Fruit fly (Drosophila melanogaster): ENCODE results near the gene Prestin.

The Prestin gene

dm6 chr3L:17904593-17904992, 3.0 kb downstream of the Prestin start (continued):
- TF ChIP-seq MESR4 (GFP tag; optimal IDR thresholded peaks at IDR 0.05) (no peak), CG8089 (GFP tag; optimal IDR thresholded peaks at IDR 0.05) (no peak), CG3847 (GFP tag; IDR thresholded peaks at IDR 0.05) (no peak), HHEX (GFP tag; optimal IDR thresholded peaks at IDR 0.05) (no peak), nmo (GFP tag; optimal IDR thresholded peaks at IDR 0.05) (no peak), sna (GFP tag; IDR thresholded peaks at IDR 0.05; ENCODE audit: partially characterized antibody) (no peak), CG4854 (GFP tag; optimal IDR thresholded peaks at IDR 0.05) (no peak), repo (GFP tag; optimal IDR thresholded peaks at IDR 0.05) (no peak), tgo (GFP tag; IDR thresholded peaks at IDR 0.05) (no peak), Med (GFP tag) (peak; percentile 69), slou (GFP tag; optimal IDR thresholded peaks at IDR 0.05) (no peak), seq (GFP tag; IDR thresholded peaks at IDR 0.05) (no peak), dmrt11E (tag; optimal IDR thresholded peaks at IDR 0.05) (no peak), Fer2 (tag; optimal IDR thresholded peaks at IDR 0.05) (no peak), CG10209 (GFP tag; optimal IDR thresholded peaks at IDR 0.05) (peak; percentile 0), vvl (GFP tag; IDR thresholded peaks at IDR 0.05) (no peak), CG18599 (GFP tag; optimal IDR thresholded peaks at IDR 0.05) (no peak), Dp (GFP tag; optimal IDR thresholded peaks at IDR 0.05) (no peak), CG8388 (GFP tag; optimal IDR thresholded peaks at IDR 0.05) (no peak), Hr78 (GFP tag; optimal IDR thresholded peaks at IDR 0.05) (peak in 1 of 2 experiments; percentile 30), h (optimal IDR thresholded peaks at IDR 0.05) (no peak), zf30C (GFP tag; optimal IDR thresholded peaks at IDR 0.05) (no peak), H15 (GFP tag; IDR thresholded peaks at IDR 0.05) (0 out of 3 replicates have a peak, but pooled peaks have one; percentile 16), CTCF (GFP tag; optimal IDR thresholded peaks at IDR 0.05) (no peak), CG3407 (GFP tag; optimal IDR thresholded peaks at IDR 0.05) (no peak), CG10147 (GFP tag; optimal IDR thresholded peaks at IDR 0.05) (no peak), CG18764 (GFP tag; optimal IDR thresholded peaks at IDR 0.05) (no peak), CG5180 (GFP tag; optimal IDR thresholded peaks at IDR 0.05) (no peak), CG31388 (GFP tag; optimal IDR thresholded peaks at IDR 0.05) (no peak), lab (GFP tag; optimal IDR thresholded peaks at IDR 0.05) (peak; percentile 8), CG4707 (GFP tag; optimal IDR thresholded peaks at IDR 0.05) (no peak), gt (GFP tag; IDR thresholded peaks at IDR 0.05) (no peak), CG8290 (GFP tag; optimal IDR thresholded peaks at IDR 0.05) (no peak), CG8290 (tag; optimal IDR thresholded peaks at IDR 0.05) (peak in 1 of 2 experiments; percentile 41), ATbp (GFP tag; optimal IDR thresholded peaks at IDR 0.05) (no peak), mirr (GFP tag; optimal IDR thresholded peaks at IDR 0.05) (peak; percentile 61), salm (tag; optimal IDR thresholded peaks at IDR 0.05) (no peak), CG11560 (tag; IDR thresholded peaks at IDR 0.05) (no peak), Mrtf (GFP tag; IDR thresholded peaks at IDR 0.05) (no peak), lov (optimal IDR thresholded peaks at IDR 0.05) (no peak), lov (GFP tag; IDR thresholded peaks at IDR 0.05) (0 out of 3 replicates have a peak, but pooled peaks have one; percentile 33), wdn (GFP tag; IDR thresholded peaks at IDR 0.05) (no peak), CG12236 (GFP tag; optimal IDR thresholded peaks at IDR 0.05) (no peak), fd3F (GFP tag; optimal IDR thresholded peaks at IDR 0.05) (no peak), CG9932 (GFP tag; IDR thresholded peaks at IDR 0.05) (peak; percentile 18; the same call in 1 of the 2 replicates), CG6854 (GFP tag; optimal IDR thresholded peaks at IDR 0.05) (no peak), CG30431 (GFP tag; optimal IDR thresholded peaks at IDR 0.05) (no peak), Hey (tag; optimal IDR thresholded peaks at IDR 0.05) (no peak), Sox102F (GFP tag; optimal IDR thresholded peaks at IDR 0.05) (peak; percentile 6), croc (GFP tag; conservative IDR thresholded peaks at IDR 0.05) (no peak), sd (tag; optimal IDR thresholded peaks at IDR 0.05) (peak; percentile 3), CG14667 (GFP tag; IDR thresholded peaks at IDR 0.05) (no peak), bab2 (GFP tag; optimal IDR thresholded peaks at IDR 0.05) (no peak)
